Fruit fly (Drosophila melanogaster): Measurements from ENCODE around the gene ohgt.

- no peak for TF ChIP-seq Sp1 (GFP tag; optimal IDR thresholded peaks at IDR 0.05)
- TF ChIP-seq br (GFP tag; optimal IDR thresholded peaks at IDR 0.05), result no peak
- TF ChIP-seq h (GFP tag; optimal IDR thresholded peaks at IDR 0.05), result no peak
Observed at dm6 chr3R:10093252-10094030, 44.4 kb downstream of the ohgt start.

Data from whole organism, wandering third instar larva.